Worm (Caenorhabditis elegans): ENCODE data around the gene ZK892.5.

DNA sequence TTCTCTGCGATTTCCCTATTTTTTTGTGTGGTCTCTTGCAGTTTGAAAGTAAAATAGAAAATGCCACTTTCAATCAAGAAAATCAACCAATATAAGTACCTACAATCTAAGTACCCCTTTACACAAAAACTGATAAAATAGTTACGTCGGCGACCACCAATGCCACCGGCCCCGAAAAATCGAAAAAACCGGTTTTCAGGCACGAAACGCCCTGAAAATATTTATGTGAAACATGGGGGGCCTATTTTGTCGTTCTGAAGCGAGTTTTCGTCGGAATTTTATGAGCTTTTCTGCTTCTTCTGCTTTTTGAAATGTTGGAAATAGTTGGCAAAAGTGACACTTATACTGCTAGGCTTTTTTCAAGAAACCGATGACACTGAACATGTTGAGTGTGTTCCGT, 19.4 kb upstream of the ZK892.5 start:
- TF ChIP-seq R02D3.7 (tag; optimal IDR thresholded peaks at IDR 0.05), result no peak
- TF ChIP-seq dpl-1 (GFP tag; optimal IDR thresholded peaks at IDR 0.05), result no peak
- TF ChIP-seq F44E2.7 (GFP tag; IDR thresholded peaks at IDR 0.05), result no peak

Measured in whole organism, L4 larva.